Fruit fly (Drosophila melanogaster): Measurements from ENCODE around the gene CG11353.

CG11353 gene

DNA sequence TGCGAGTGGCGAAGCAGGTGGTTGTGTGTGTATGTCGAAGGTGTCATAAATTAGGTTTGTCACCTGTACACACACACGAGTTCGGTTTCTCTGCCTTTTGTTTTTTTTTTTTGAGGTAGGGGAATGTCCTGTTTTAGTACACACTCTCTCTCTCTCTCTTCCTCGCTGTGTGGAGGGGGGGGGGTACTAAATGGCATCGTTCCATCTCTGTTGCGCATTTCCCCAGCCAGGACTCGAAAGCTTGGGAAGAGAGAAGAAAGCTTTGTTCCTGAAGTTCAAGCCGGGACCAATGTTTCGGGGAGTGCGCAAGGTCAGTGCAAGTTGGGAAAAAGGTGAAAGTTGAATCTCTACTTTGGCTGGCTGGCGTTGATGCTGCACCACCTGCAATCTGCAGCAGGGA lies 41.5 kb downstream of the CG11353 start:
- TF ChIP-seq Sin3A (optimal IDR thresholded peaks at IDR 0.05): no peak
- TF ChIP-seq psq (optimal IDR thresholded peaks at IDR 0.05): no peak
- TF ChIP-seq Myc (optimal IDR thresholded peaks at IDR 0.05): no peak
- TF ChIP-seq insv (optimal IDR thresholded peaks at IDR 0.05): no peak
- no peak for TF ChIP-seq ttk (optimal IDR thresholded peaks at IDR 0.05)
- no peak for TF ChIP-seq h (optimal IDR thresholded peaks at IDR 0.05)

DNA sequence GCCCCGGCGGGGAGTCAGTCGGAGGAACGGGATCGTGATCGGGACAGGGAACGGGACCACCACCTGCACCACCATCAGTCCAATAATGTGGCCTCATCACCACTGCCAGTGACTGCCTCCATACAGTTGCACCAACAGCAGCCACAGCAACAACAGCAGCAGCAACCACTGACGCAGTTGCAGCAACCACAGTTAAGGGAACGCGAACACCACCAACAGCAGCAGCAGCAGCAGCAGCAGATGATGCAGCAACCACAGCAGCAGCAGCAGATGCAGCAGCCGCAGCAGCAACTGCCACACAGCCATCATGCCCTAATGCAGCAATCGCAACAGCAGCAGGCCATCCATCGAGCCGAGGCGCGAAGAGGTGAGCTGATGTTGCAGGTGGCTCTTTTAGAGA lies 42.4 kb downstream of the CG11353 start:
- TF ChIP-seq Myc (optimal IDR thresholded peaks at IDR 0.05): no peak
- TF ChIP-seq insv (optimal IDR thresholded peaks at IDR 0.05): no peak
- TF ChIP-seq Sin3A (optimal IDR thresholded peaks at IDR 0.05): no peak
- no peak for TF ChIP-seq h (optimal IDR thresholded peaks at IDR 0.05)
- TF ChIP-seq ttk (optimal IDR thresholded peaks at IDR 0.05): no peak
- no peak for TF ChIP-seq psq (optimal IDR thresholded peaks at IDR 0.05)
